Worm (Caenorhabditis elegans) whole organism, early embryonic: ENCODE data around the gene molo-1.

ENCODE experiments used
- B0310.2 ChIP-seq: sonication (generic microtip); optimal IDR thresholded peaks from 2 replicates; lab custom pipeline; 2016; ENCODE audit warnings: mild to moderate bottlenecking, missing genetic modification characterization, missing compliant biosample characterization
- F13C5.2 ChIP-seq: sonication (generic microtip); optimal IDR thresholded peaks from 2 replicates; lab custom pipeline; 2017; ENCODE audit warnings: mild to moderate bottlenecking, missing genetic modification characterization, inconsistent platforms, missing compliant biosample characterization
- aly-1 ChIP-seq: sonication (generic microtip); optimal IDR thresholded peaks from 2 replicates; lab custom pipeline; 2016; ENCODE audit warnings: missing genetic modification characterization, missing compliant biosample characterization
- ama-1 ChIP-seq: fragments of 150-350 bp; optimal IDR thresholded peaks from 2 replicates; lab custom pipeline; 2014
- ceh-13 ChIP-seq: fragments of 200-800 bp; sonication (Bioruptor generic); optimal IDR thresholded peaks from 2 replicates; lab custom pipeline; 2018; ENCODE audit warnings: mild to moderate bottlenecking, missing genetic modification characterization, missing compliant biosample characterization
- ceh-36 ChIP-seq: sonication (generic microtip); optimal IDR thresholded peaks from 2 replicates; lab custom pipeline; 2016; ENCODE audit warnings: missing genetic modification characterization, inconsistent platforms, missing compliant biosample characterization
- ets-7 ChIP-seq: sonication (generic microtip); optimal IDR thresholded peaks from 2 replicates; lab custom pipeline; 2016; ENCODE audit warnings: missing genotype, missing genetic modification characterization, missing compliant biosample characterization
- flt-1 ChIP-seq: fragments of 200-800 bp; sonication (Bioruptor generic); IDR thresholded peaks from 2 replicates; pipeline ENCODE4 v1.3.6; 2022; ENCODE audit warnings: missing genetic modification characterization, missing compliant biosample characterization
- hmbx-1 ChIP-seq: sonication (generic microtip); optimal IDR thresholded peaks from 2 replicates; lab custom pipeline; 2016; ENCODE audit warnings: mild to moderate bottlenecking, missing genetic modification characterization, missing compliant biosample characterization
- hmg-4 ChIP-seq: fragments of 200-800 bp; sonication (Bioruptor generic); optimal IDR thresholded peaks from 2 replicates; lab custom pipeline; 2018; ENCODE audit warnings: mild to moderate bottlenecking, missing genetic modification characterization, missing compliant biosample characterization
- hnd-1 ChIP-seq: sonication (generic microtip); optimal IDR thresholded peaks from 2 replicates; lab custom pipeline; 2016; ENCODE audit warnings: missing genetic modification characterization, missing compliant biosample characterization
- pes-1 ChIP-seq: fragments of 200-800 bp; sonication (Bioruptor generic); IDR thresholded peaks from 2 replicates; pipeline ENCODE4 v1.3.6; 2022; ENCODE audit warnings: missing genetic modification reagents, missing genetic modification characterization, missing compliant biosample characterization
- scrt-1 ChIP-seq: fragments of 200-800 bp; sonication (Bioruptor generic); IDR thresholded peaks from 2 replicates; pipeline ENCODE4 v1.3.6; 2022; ENCODE audit warnings: missing genetic modification characterization, missing compliant biosample characterization
- sea-1 ChIP-seq: fragments of 200-800 bp; sonication (Bioruptor generic); conservative IDR thresholded peaks from 2 replicates; pipeline ENCODE4 v1.3.6; 2022; ENCODE audit warnings: missing genetic modification characterization, missing compliant biosample characterization
- tbx-11 ChIP-seq: fragments of 200-800 bp; sonication (Bioruptor generic); IDR thresholded peaks from 2 replicates; pipeline ENCODE4 v1.3.6; 2022; ENCODE audit warnings: missing genetic modification characterization, missing compliant biosample characterization
- tbx-37 ChIP-seq: fragments of 200-800 bp; sonication (Bioruptor generic); conservative IDR thresholded peaks from 2 replicates; pipeline ENCODE4 v1.3.6; 2022; ENCODE audit warnings: missing genetic modification reagents, missing genetic modification characterization, missing compliant biosample characterization
- tra-4 ChIP-seq: sonication (generic microtip); optimal IDR thresholded peaks from 2 replicates; lab custom pipeline; 2017; ENCODE audit warnings: missing genetic modification characterization, missing compliant biosample characterization

The molo-1 gene

DNA sequence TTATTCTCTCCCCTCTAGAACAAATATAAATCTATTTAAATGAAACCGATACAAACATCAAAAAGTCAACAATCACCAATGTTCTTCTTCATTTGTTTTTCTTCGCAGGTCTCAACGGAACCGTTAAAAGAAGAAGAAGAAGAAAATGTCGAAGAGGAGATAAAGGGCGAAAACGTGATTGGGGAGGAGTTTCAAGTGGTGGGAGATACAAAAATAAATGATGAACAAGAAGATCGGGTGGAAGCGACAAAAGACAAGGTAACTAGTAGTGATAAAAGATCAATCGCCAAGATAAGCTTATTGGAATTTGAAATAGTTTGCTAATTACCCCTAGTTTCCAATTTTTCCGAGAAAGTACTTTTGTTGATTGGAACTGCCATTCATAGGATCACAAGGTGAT, 23.6 kb upstream of the molo-1 start:
- no peak for TF ChIP-seq tra-4 (tag; lab: Kevin White, UChicago)
- TF ChIP-seq scrt-1 (GFP tag; lab: Robert Waterston, UW) = no peak
- no peak for TF ChIP-seq ceh-36 (tag; lab: Kevin White, UChicago)
- no peak for TF ChIP-seq hmbx-1
- TF ChIP-seq hmg-4 (GFP tag; lab: Kevin White, UChicago) = no peak
- no peak for TF ChIP-seq hnd-1
- no peak for TF ChIP-seq tbx-37 (GFP tag; lab: Robert Waterston, UW)
- TF ChIP-seq flt-1 (GFP tag; lab: Robert Waterston, UW) = no peak
- no peak for TF ChIP-seq pes-1 (GFP tag; lab: Robert Waterston, UW)
- TF ChIP-seq ama-1 (lab: Kevin White, UChicago) = no peak
- no peak for TF ChIP-seq F13C5.2
- TF ChIP-seq ets-7 (tag; lab: Kevin White, UChicago) = no peak
- TF ChIP-seq tbx-11 (GFP tag; lab: Robert Waterston, UW) = no peak

DNA sequence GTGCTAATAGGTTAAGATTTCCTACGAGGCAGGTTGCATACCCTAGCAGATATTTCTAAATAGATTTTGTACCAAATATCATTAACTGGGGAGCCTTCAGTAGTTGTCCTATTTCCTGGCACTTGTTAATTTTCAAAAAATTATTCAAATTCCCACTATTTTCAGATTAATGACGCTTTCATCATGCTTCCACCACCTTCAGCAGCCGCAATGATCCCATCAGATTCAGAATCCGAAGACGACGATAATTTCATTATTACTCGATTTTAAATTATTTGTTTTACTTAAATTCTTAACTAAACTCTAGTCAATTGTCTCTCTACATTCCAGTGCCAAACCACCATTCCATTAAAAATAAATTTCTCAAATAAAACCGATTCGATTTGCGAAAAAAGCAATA, 22.9 kb upstream of the molo-1 start:
- no peak for TF ChIP-seq ets-7 (tag; lab: Kevin White, UChicago)
- no peak for TF ChIP-seq ama-1 (lab: Kevin White, UChicago)
- TF ChIP-seq sea-1 = no peak
- TF ChIP-seq F13C5.2 = no peak
- no peak for TF ChIP-seq hnd-1
- TF ChIP-seq aly-1 (tag; lab: Kevin White, UChicago) = no peak
- TF ChIP-seq hmg-4 (GFP tag; lab: Kevin White, UChicago) = no peak
- no peak for TF ChIP-seq tbx-37 (GFP tag; lab: Robert Waterston, UW)
- TF ChIP-seq tra-4 (tag; lab: Kevin White, UChicago) = no peak
- TF ChIP-seq tbx-11 (GFP tag; lab: Robert Waterston, UW) = no peak
- no peak for TF ChIP-seq ceh-13 (GFP tag; lab: Kevin White, UChicago)
- TF ChIP-seq hmbx-1 = no peak
- TF ChIP-seq flt-1 (GFP tag; lab: Robert Waterston, UW) = no peak
- TF ChIP-seq ceh-36 (tag; lab: Kevin White, UChicago) = no peak
- no peak for TF ChIP-seq scrt-1 (GFP tag; lab: Robert Waterston, UW)
- no peak for TF ChIP-seq B0310.2
- no peak for TF ChIP-seq pes-1 (GFP tag; lab: Robert Waterston, UW)

DNA sequence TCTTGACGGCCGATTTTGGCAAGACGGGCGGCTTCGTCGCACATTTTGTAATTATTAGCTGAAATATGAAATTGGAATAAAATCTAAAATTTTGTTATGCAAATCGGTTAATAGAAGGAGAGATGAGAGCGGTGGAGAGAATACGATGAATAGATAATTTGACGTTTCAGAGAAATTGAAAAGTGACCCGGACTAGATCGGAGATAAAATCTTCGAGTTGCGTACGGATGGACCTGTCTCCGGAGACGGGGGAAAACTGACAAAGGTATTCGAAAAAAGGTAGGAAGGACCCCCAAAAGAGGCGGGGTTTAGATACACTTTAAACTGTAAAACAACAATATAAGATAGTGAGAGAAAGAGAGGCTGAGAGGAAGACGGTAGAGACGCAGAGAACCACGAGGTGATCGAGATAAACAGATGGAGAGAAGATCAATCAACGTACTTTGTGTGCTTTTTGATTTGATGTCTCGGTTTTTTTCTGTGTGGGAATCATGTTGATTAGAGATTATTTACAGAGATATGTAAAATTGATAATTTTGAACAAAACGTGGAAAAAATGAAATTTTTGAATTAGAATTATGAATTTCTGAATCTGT, 21.6 kb upstream of the molo-1 start, which contains the start of gene F09F7.6:
F09F7.6 (minus strand) TSS at position 64 of the 596 bp plus-strand sequence.
- TF ChIP-seq hmg-4 (GFP tag; lab: Kevin White, UChicago) (no peak), ama-1 (lab: Kevin White, UChicago) (no peak), flt-1 (GFP tag; lab: Robert Waterston, UW) (no peak)

DNA sequence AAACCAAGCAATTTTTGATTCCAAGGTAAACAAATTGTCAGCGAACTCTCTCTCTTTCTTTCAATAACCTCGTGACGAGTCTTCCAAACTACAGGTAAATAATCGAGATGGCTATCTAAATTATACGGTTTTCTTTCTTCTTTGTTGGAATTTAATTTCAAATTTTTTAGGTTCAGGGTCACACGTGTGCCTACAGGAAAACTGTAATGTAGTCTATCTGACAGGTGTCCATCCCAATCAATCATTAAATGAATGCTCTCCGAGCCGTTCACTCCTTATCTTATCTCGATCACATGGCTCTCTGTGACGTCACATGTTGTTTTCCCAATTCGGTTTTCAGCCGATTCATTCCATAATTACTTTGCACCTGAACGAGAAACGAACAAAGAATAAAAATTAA, 20.7 kb upstream of the molo-1 start:
- TF ChIP-seq flt-1 (GFP tag; lab: Robert Waterston, UW) (no peak), ceh-36 (tag; lab: Kevin White, UChicago) (no peak), hmbx-1 (no peak)

DNA sequence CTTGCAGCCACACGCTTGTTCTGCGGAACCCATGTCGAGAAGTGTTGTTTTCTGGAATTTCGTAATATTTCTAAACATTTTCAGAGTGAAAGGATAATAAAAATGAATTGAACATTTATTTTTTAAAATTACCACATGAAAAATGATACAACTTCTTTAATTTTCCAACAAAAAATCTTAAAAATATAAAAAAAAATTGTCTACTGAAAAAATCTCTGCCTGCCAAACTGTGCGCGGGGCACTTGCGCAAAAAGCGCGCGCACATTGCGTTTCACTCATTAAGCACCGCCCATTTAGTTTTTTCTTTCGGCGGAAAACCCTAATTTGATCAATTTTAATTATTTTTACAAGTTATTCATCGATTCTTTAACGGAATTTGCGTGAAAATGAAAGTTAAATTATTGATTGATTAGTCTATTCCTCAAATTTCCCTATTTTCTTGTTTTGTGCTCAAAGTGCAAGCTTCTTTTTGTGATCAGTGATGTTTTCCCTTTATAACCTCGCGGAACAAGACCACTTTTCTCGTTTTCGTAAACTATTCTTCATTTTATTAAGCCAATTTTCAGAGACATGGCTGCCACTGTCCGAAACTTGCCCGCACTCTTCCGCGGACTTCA, 18.8 kb upstream of the molo-1 start, which contains the start of the genes nmad-1 and hach-1:
nmad-1 (minus strand) TSS at position 51 of the 617 bp plus-strand sequence.
hach-1 (plus strand) TSS at position 567 of the 617 bp plus-strand sequence.
- TF ChIP-seq aly-1 (tag; lab: Kevin White, UChicago) (peak; percentile 77), flt-1 (GFP tag; lab: Robert Waterston, UW) (peak; percentile 86), tra-4 (tag; lab: Kevin White, UChicago) (peak; percentile 77), tbx-37 (GFP tag; lab: Robert Waterston, UW) (peak; percentile 89), sea-1 (peak; percentile 91), pes-1 (GFP tag; lab: Robert Waterston, UW) (peak; percentile 94), hmg-4 (GFP tag; lab: Kevin White, UChicago) (peak; percentile 89), ceh-13 (GFP tag; lab: Kevin White, UChicago) (peak; percentile 91), hnd-1 (peak; percentile 78), ceh-36 (tag; lab: Kevin White, UChicago) (peak; percentile 91), hmbx-1 (peak; percentile 60), scrt-1 (GFP tag; lab: Robert Waterston, UW) (peak; percentile 93), ets-7 (tag; lab: Kevin White, UChicago) (peak; percentile 75), ama-1 (lab: Kevin White, UChicago) (no peak), tbx-11 (GFP tag; lab: Robert Waterston, UW) (peak; percentile 94), B0310.2 (peak; percentile 84), F13C5.2 (peak; percentile 96)

DNA sequence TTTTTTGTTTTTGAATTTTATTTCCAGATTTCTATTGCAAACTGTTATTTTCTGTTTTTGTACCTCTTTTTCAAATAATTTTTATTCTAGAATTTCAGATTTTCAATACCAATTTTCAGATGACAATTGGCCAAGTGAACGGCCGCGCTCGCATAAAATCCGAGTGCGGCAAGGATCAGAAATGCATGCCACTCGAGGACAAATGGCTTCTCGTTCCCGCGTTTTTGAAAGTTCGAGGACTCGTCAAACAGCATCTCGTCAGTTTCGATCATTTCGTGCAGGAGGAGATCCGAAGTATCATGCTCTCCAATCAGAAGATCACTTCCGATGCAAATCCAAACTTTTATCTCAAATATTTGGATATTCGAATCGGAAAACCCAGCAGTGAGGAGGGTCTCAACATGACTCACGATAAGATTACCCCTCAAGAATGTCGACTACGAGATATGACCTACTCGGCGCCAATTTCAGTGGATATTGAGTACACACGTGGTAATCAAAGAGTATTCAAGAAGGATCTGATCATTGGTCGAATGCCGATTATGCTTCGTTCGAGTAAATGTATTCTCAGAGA, 16.5 kb upstream of the molo-1 start, which contains the start of gene rpc-2:
rpc-2 (plus strand) TSS at position 120 of the 574 bp plus-strand sequence.
- TF ChIP-seq hmbx-1 (no peak), hnd-1 (no peak), sea-1 (no peak), tra-4 (tag; lab: Kevin White, UChicago) (no peak), hmg-4 (GFP tag; lab: Kevin White, UChicago) (no peak), tbx-11 (GFP tag; lab: Robert Waterston, UW) (no peak), B0310.2 (no peak), ceh-36 (tag; lab: Kevin White, UChicago) (no peak), tbx-37 (GFP tag; lab: Robert Waterston, UW) (no peak), ceh-13 (GFP tag; lab: Kevin White, UChicago) (no peak), ama-1 (lab: Kevin White, UChicago) (no peak), aly-1 (tag; lab: Kevin White, UChicago) (no peak), pes-1 (GFP tag; lab: Robert Waterston, UW) (no peak), F13C5.2 (no peak)

DNA sequence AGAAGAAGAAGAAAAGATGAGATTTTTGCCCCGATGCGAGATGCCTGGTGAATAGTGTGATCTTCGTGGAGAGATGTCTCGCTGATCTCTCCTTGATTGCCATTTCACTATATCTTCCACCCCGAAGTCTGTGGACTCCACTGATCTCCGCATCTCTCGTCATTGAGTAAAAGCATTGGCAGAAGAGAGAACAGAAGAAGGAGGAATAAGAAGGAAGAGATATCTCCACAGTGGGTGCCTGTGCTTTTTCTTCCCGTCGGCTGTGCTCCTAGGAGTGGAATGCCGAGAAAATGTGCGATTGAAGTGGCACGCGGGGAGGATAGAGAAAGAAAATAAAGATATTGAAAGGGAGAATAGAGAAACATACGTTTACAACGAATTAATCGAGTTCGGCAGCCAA, 10.1 kb upstream of the molo-1 start:
- TF ChIP-seq aly-1 (tag; lab: Kevin White, UChicago) = no peak
- no peak for TF ChIP-seq sea-1
- no peak for TF ChIP-seq tbx-37 (GFP tag; lab: Robert Waterston, UW)
- TF ChIP-seq tbx-11 (GFP tag; lab: Robert Waterston, UW) = no peak
